Fruit fly (Drosophila melanogaster) whole organism, embryonic: ENCODE measurements around the gene smo.

Source experiments
- Adf1 ChIP-seq: fragments of 200-800 bp; sonication (Bioruptor generic); IDR thresholded peaks from 2 replicates; pipeline ENCODE4 v1.3.6; 2022; ENCODE audit warnings: missing biosample characterization, missing genetic modification characterization
- Atf-2 ChIP-seq: fragments of 200-800 bp; sonication (Bioruptor generic); optimal IDR thresholded peaks from 2 replicates; lab custom pipeline; 2016; ENCODE audit warnings: missing biosample characterization, missing genetic modification characterization
- Atf6 ChIP-seq: fragments of 200-800 bp; sonication (Bioruptor generic); IDR thresholded peaks from 2 replicates; pipeline ENCODE4 v1.3.6; 2022; ENCODE audit warnings: missing biosample characterization, missing genetic modification characterization
- Bdp1 ChIP-seq: fragments of 200-800 bp; sonication (Bioruptor generic); optimal IDR thresholded peaks from 3 replicates; lab custom pipeline; 2016; ENCODE audit warnings: missing biosample characterization, missing genetic modification characterization
- CG10565 ChIP-seq: fragments of 200-800 bp; sonication (Bioruptor generic); optimal IDR thresholded peaks from 3 replicates; lab custom pipeline; 2016; ENCODE audit warnings: missing biosample characterization, mild to moderate bottlenecking, missing genetic modification characterization
- CG11560 ChIP-seq: fragments of 200-800 bp; sonication (Bioruptor generic); IDR thresholded peaks from 3 replicates; pipeline ENCODE4 v1.3.6; 2022; ENCODE audit warnings: missing biosample characterization, missing genetic modification characterization
- CG12219 ChIP-seq: fragments of 200-800 bp; sonication (Bioruptor generic); optimal IDR thresholded peaks from 3 replicates; lab custom pipeline; 2018; ENCODE audit warnings: missing biosample characterization, mild to moderate bottlenecking, missing genetic modification characterization
- CG13424 ChIP-seq: fragments of 200-800 bp; sonication (Bioruptor generic); optimal IDR thresholded peaks from 2 replicates; lab custom pipeline; 2019; ENCODE audit warnings: missing biosample characterization, mild to moderate bottlenecking, missing genetic modification characterization, moderate library complexity
- CG16815 ChIP-seq: fragments of 200-800 bp; sonication (Bioruptor generic); optimal IDR thresholded peaks from 3 replicates; lab custom pipeline; 2017; ENCODE audit warnings: missing biosample characterization, mild to moderate bottlenecking, missing genetic modification characterization
- CG1792 ChIP-seq: fragments of 200-800 bp; sonication (Bioruptor generic); optimal IDR thresholded peaks from 2 replicates; lab custom pipeline; 2016; ENCODE audit warnings: missing biosample characterization, missing genetic modification characterization
- CG18011 ChIP-seq: fragments of 200-800 bp; sonication (Bioruptor generic); optimal IDR thresholded peaks from 2 replicates; lab custom pipeline; 2017; ENCODE audit warnings: missing biosample characterization, missing genetic modification characterization, mild to moderate bottlenecking, moderate library complexity, missing genotype
- CG2116 ChIP-seq: fragments of 200-800 bp; sonication (Bioruptor generic); optimal IDR thresholded peaks from 3 replicates; lab custom pipeline; 2018; ENCODE audit warnings: missing biosample characterization, mild to moderate bottlenecking, missing genetic modification characterization
- CG31224 ChIP-seq: fragments of 200-800 bp; sonication (Bioruptor generic); IDR thresholded peaks from 2 replicates; pipeline ENCODE4 v1.3.6; 2022; ENCODE audit warnings: missing biosample characterization, missing genetic modification characterization
- CG33557 ChIP-seq: fragments of 200-800 bp; sonication (Bioruptor generic); optimal IDR thresholded peaks from 2 replicates; lab custom pipeline; 2019; ENCODE audit warnings: missing biosample characterization, mild to moderate bottlenecking, missing genetic modification characterization, moderate library complexity
- CG34224 ChIP-seq: fragments of 200-800 bp; sonication (Bioruptor generic); IDR thresholded peaks from 3 replicates; pipeline ENCODE4 v1.3.6; 2022; ENCODE audit warnings: missing biosample characterization, missing genetic modification characterization; ENCODE audit not compliant: partially characterized antibody
- CG3847 ChIP-seq: fragments of 200-800 bp; sonication (Bioruptor generic); IDR thresholded peaks from 2 replicates; pipeline ENCODE4 v1.3.6; 2022; ENCODE audit warnings: missing biosample characterization, missing genetic modification characterization
- CG6765 ChIP-seq: fragments of 200-800 bp; sonication (Bioruptor generic); optimal IDR thresholded peaks from 3 replicates; lab custom pipeline; 2017; ENCODE audit warnings: missing biosample characterization, mild to moderate bottlenecking, missing genetic modification characterization
- CG7786 ChIP-seq: fragments of 200-800 bp; sonication (Bioruptor generic); optimal IDR thresholded peaks from 2 replicates; lab custom pipeline; 2016; ENCODE audit warnings: missing biosample characterization, missing genetic modification characterization
- CG9876 ChIP-seq: fragments of 200-800 bp; sonication (Bioruptor generic); optimal IDR thresholded peaks from 2 replicates; lab custom pipeline; 2016; ENCODE audit warnings: missing biosample characterization, missing genetic modification characterization
- CrebB ChIP-seq: fragments of 200-800 bp; sonication (Bioruptor generic); optimal IDR thresholded peaks from 3 replicates; lab custom pipeline; 2018; ENCODE audit warnings: missing biosample characterization, mild to moderate bottlenecking, missing genetic modification characterization
- D ChIP-seq, 2 experiments: fragments of 200-800 bp in 1 of 2; fragments of >200 bp in 1 of 2; sonication (Bioruptor generic) in 1 of 2; optimal IDR thresholded peaks; 2 replicates in 1 of 2; 3 replicates in 1 of 2; lab custom pipeline; 2017; ENCODE audit warnings: mild to moderate bottlenecking in 1 of 2, missing biosample characterization in 1 of 2, missing genetic modification characterization in 1 of 2, missing genetic modification reagents in 1 of 2
- Deaf1 ChIP-seq: fragments of 200-800 bp; optimal IDR thresholded peaks from 3 replicates; lab custom pipeline; 2019; ENCODE audit warnings: missing biosample characterization, mild to moderate bottlenecking, missing genetic modification characterization, moderate library complexity
- Doc3 ChIP-seq: fragments of 200-800 bp; sonication (Bioruptor generic); IDR thresholded peaks from 3 replicates; pipeline ENCODE4 v1.3.6; 2022; ENCODE audit warnings: missing biosample characterization, missing genetic modification characterization; ENCODE audit not compliant: partially characterized antibody
- Fer1 ChIP-seq: fragments of 200-800 bp; sonication (Bioruptor generic); optimal IDR thresholded peaks from 2 replicates; lab custom pipeline; 2017; ENCODE audit warnings: missing biosample characterization, mild to moderate bottlenecking, missing genetic modification characterization
- Fer3 ChIP-seq: fragments of 200-800 bp; sonication (Bioruptor generic); optimal IDR thresholded peaks from 2 replicates; lab custom pipeline; 2018; ENCODE audit warnings: missing biosample characterization, mild to moderate bottlenecking, missing genetic modification characterization, moderate library complexity
- HmgD ChIP-seq: fragments of 200-800 bp; sonication (Bioruptor generic); optimal IDR thresholded peaks from 3 replicates; lab custom pipeline; 2016; ENCODE audit warnings: missing biosample characterization, missing genetic modification characterization
- Hr3 ChIP-seq: fragments of 200-800 bp; sonication (Bioruptor generic); optimal IDR thresholded peaks from 3 replicates; lab custom pipeline; 2016; ENCODE audit warnings: missing biosample characterization, missing genetic modification characterization
- Mad ChIP-seq: fragments of 200-800 bp; sonication (Bioruptor generic); optimal IDR thresholded peaks from 2 replicates; lab custom pipeline; 2016; ENCODE audit warnings: missing biosample characterization, missing genetic modification characterization
- Meics ChIP-seq: fragments of 200-800 bp; sonication (Bioruptor generic); optimal IDR thresholded peaks from 2 replicates; lab custom pipeline; 2017; ENCODE audit warnings: missing biosample characterization, mild to moderate bottlenecking, missing genetic modification characterization
- NFAT ChIP-seq: fragments of 200-800 bp; sonication (Bioruptor generic); IDR thresholded peaks from 2 replicates; pipeline ENCODE4 v1.3.6; 2022; ENCODE audit warnings: missing biosample characterization, missing genetic modification characterization
- Pdp1 ChIP-seq, 2 experiments: fragments of 200-800 bp; sonication (Bioruptor generic); optimal IDR thresholded peaks; 3 replicates each; lab custom pipeline; 2016; ENCODE audit warnings: missing biosample characterization in 2 of 2, missing genetic modification characterization in 2 of 2, mild to moderate bottlenecking in 1 of 2, moderate library complexity in 1 of 2
- Scr ChIP-seq: fragments of 200-800 bp; sonication (Bioruptor generic); IDR thresholded peaks from 2 replicates; pipeline ENCODE4 v1.3.6; 2022; ENCODE audit warnings: missing biosample characterization, missing genetic modification characterization; ENCODE audit not compliant: partially characterized antibody
- Side ChIP-seq: fragments of 200-800 bp; sonication (Bioruptor generic); optimal IDR thresholded peaks from 2 replicates; lab custom pipeline; 2016; ENCODE audit warnings: missing biosample characterization, missing genetic modification characterization
- Xrp1 ChIP-seq: fragments of 200-800 bp; sonication (Bioruptor generic); IDR thresholded peaks from 2 replicates; pipeline ENCODE4 v1.3.6; 2022; ENCODE audit warnings: missing biosample characterization, missing genetic modification characterization
- bbx ChIP-seq: fragments of 200-800 bp; sonication (Bioruptor generic); IDR thresholded peaks from 2 replicates; pipeline ENCODE4 v1.3.6; 2022; ENCODE audit warnings: missing biosample characterization, missing genetic modification characterization; ENCODE audit not compliant: partially characterized antibody
- cwo ChIP-seq: fragments of 200-800 bp; sonication (Bioruptor generic); optimal IDR thresholded peaks from 3 replicates; lab custom pipeline; 2017; ENCODE audit warnings: missing biosample characterization, missing genetic modification characterization, mild to moderate bottlenecking, moderate library complexity, missing genetic modification reagents
- en ChIP-seq: fragments of 200-800 bp; sonication (Bioruptor generic); optimal IDR thresholded peaks from 2 replicates; lab custom pipeline; 2016; ENCODE audit warnings: missing biosample characterization, missing genetic modification characterization
- eyg ChIP-seq: fragments of 200-800 bp; sonication (Bioruptor generic); optimal IDR thresholded peaks from 3 replicates; lab custom pipeline; 2016; ENCODE audit warnings: missing biosample characterization, missing genetic modification characterization
- fd64A ChIP-seq: fragments of 200-800 bp; sonication (Bioruptor generic); optimal IDR thresholded peaks from 3 replicates; lab custom pipeline; 2018; ENCODE audit warnings: missing biosample characterization, mild to moderate bottlenecking, missing genetic modification characterization
- fd96Cb ChIP-seq: fragments of 200-800 bp; sonication (Bioruptor generic); optimal IDR thresholded peaks from 2 replicates; lab custom pipeline; 2018; ENCODE audit warnings: missing biosample characterization, mild to moderate bottlenecking, missing genetic modification characterization, moderate library complexity
- hbn ChIP-seq: fragments of 200-800 bp; sonication (Bioruptor generic); IDR thresholded peaks from 2 replicates; pipeline ENCODE4 v1.3.6; 2022; ENCODE audit warnings: missing biosample characterization, missing genetic modification characterization; ENCODE audit not compliant: partially characterized antibody
- kni ChIP-seq: fragments of 200-800 bp; sonication (Bioruptor generic); optimal IDR thresholded peaks from 3 replicates; lab custom pipeline; 2017; ENCODE audit warnings: mild to moderate bottlenecking, missing biosample characterization, missing genetic modification reagents, missing genetic modification characterization
- knrl ChIP-seq: fragments of 200-800 bp; sonication (Bioruptor generic); IDR thresholded peaks from 3 replicates; pipeline ENCODE4 v1.3.6; 2022; ENCODE audit warnings: missing biosample characterization, missing genetic modification characterization; ENCODE audit not compliant: partially characterized antibody
- lola ChIP-seq, 3 experiments: fragments of >200 bp in 2 of 3; fragments of 200-800 bp in 1 of 3; sonication (Bioruptor generic) in 1 of 3; optimal IDR thresholded peaks; 2 replicates each; lab custom pipeline; 2017 to 2019; ENCODE audit warnings: missing biosample characterization in 3 of 3, missing genetic modification characterization in 3 of 3, mild to moderate bottlenecking in 1 of 3, moderate library complexity in 1 of 3
- oc ChIP-seq: fragments of 200-800 bp; sonication (Bioruptor generic); optimal IDR thresholded peaks from 2 replicates; lab custom pipeline; 2018; ENCODE audit warnings: missing biosample characterization, mild to moderate bottlenecking, missing genetic modification characterization, moderate library complexity
- row ChIP-seq: fragments of 200-800 bp; sonication (Bioruptor generic); IDR thresholded peaks from 3 replicates; pipeline ENCODE4 v1.3.6; 2022; ENCODE audit warnings: missing biosample characterization, missing genetic modification characterization
- seq ChIP-seq: fragments of 200-800 bp; sonication (Bioruptor generic); IDR thresholded peaks from 2 replicates; pipeline ENCODE4 v1.3.6; 2022; ENCODE audit warnings: missing biosample characterization, missing genetic modification characterization
- tup ChIP-seq: fragments of 200-800 bp; sonication (Bioruptor generic); optimal IDR thresholded peaks from 2 replicates; lab custom pipeline; 2016; ENCODE audit warnings: missing biosample characterization, mild to moderate bottlenecking, missing genetic modification characterization, moderate library complexity

Gene smo

dm6 chr2L:285596-286023 is 8.2 kb downstream of the smo start (continued):
- peak; percentile 45 for TF ChIP-seq Fer3 (tag; lab: Kevin White, UChicago)
- no peak for TF ChIP-seq CG11560 (tag; lab: Robert Waterston, UW)
- peak; percentile 29 for TF ChIP-seq CG7786 (GFP tag; lab: Kevin White, UChicago)
- TF ChIP-seq CG12219 (GFP tag; lab: Kevin White, UChicago): peak; percentile 70
- no peak for TF ChIP-seq CG10565
- peak; percentile 1 for TF ChIP-seq oc (tag; lab: Kevin White, UChicago)
- TF ChIP-seq eyg (GFP tag; lab: Kevin White, UChicago): peak; percentile 7
- peak; percentile 38 for TF ChIP-seq Bdp1
- peak; percentile 40 for TF ChIP-seq CG1792 (GFP tag; lab: Kevin White, UChicago)
- no peak for TF ChIP-seq CG33557
- peak; percentile 26; the same call in 1 of the 3 replicates for TF ChIP-seq knrl (GFP tag; lab: Robert Waterston, UW)
- no peak for TF ChIP-seq CG16815 (GFP tag; lab: Kevin White, UChicago)
- peak; percentile 20; the same call in 1 of the 2 replicates for TF ChIP-seq Scr (GFP tag; lab: Robert Waterston, UW)
- TF ChIP-seq Side (GFP tag; lab: Kevin White, UChicago): peak; percentile 26
- peak; percentile 52 for TF ChIP-seq CG3847 (GFP tag; lab: Robert Waterston, UW)
- TF ChIP-seq NFAT (GFP tag; lab: Robert Waterston, UW): peak; percentile 50; the same call in 1 of the 2 replicates
- TF ChIP-seq seq: peak; percentile 62; the same call in 1 of the 2 replicates
- peak; percentile 8 for TF ChIP-seq Atf-2 (GFP tag; lab: Kevin White, UChicago)
- peak; percentile 61; the same call in 1 of the 2 replicates for TF ChIP-seq bbx
- TF ChIP-seq Doc3: no peak
- TF ChIP-seq D (optimal IDR thresholded peaks at IDR 0.05; lab: Kevin White, UChicago): no peak
- peak; percentile 12 for TF ChIP-seq D (GFP tag; optimal IDR thresholded peaks at IDR 0.05; lab: Kevin White, UChicago)
- TF ChIP-seq Fer1 (GFP tag; lab: Kevin White, UChicago): peak; percentile 69
- no peak for TF ChIP-seq tup (GFP tag; lab: Kevin White, UChicago)
- peak; percentile 33 for TF ChIP-seq Mad (GFP tag; lab: Kevin White, UChicago)
- no peak for TF ChIP-seq HmgD (GFP tag; lab: Kevin White, UChicago)
- peak; percentile 26; the same call in 1 of the 3 replicates for TF ChIP-seq CG34224
- 0 out of 2 replicates have a peak, but pooled peaks have one; percentile 15 for TF ChIP-seq hbn (GFP tag; lab: Robert Waterston, UW)
- TF ChIP-seq row: peak; percentile 73
- peak; percentile 63 for TF ChIP-seq CG13424 (tag; lab: Kevin White, UChicago)
- TF ChIP-seq fd64A (GFP tag; lab: Kevin White, UChicago): peak; percentile 16
- TF ChIP-seq CG31224: no peak
- peak; percentile 52 for TF ChIP-seq cwo (GFP tag; lab: Kevin White, UChicago)
- TF ChIP-seq CG6765 (GFP tag; lab: Kevin White, UChicago): no peak
- TF ChIP-seq Deaf1 (tag; lab: Kevin White, UChicago): peak; percentile 70
- TF ChIP-seq en (GFP tag; lab: Kevin White, UChicago): no peak
- TF ChIP-seq Atf6 (GFP tag; lab: Robert Waterston, UW): no peak; the same call in none of the 2 replicates
- TF ChIP-seq Xrp1 (GFP tag; lab: Robert Waterston, UW): peak; percentile 56; the same call in 1 of the 2 replicates
- peak in 1 of 3 experiments; percentile 36 for TF ChIP-seq lola (GFP tag; optimal IDR thresholded peaks at IDR 0.05; lab: Kevin White, UChicago)
- peak; percentile 22 for TF ChIP-seq fd96Cb (tag; lab: Kevin White, UChicago)
- TF ChIP-seq Meics (GFP tag; lab: Kevin White, UChicago): peak; percentile 72
- peak; percentile 29 for TF ChIP-seq Hr3 (GFP tag; lab: Kevin White, UChicago)
- TF ChIP-seq CrebB (tag; lab: Kevin White, UChicago): peak; percentile 53
- peak; percentile 23 to 26 for TF ChIP-seq Pdp1 (GFP tag; optimal IDR thresholded peaks at IDR 0.05; lab: Kevin White, UChicago)
- TF ChIP-seq kni: no peak
- peak; percentile 71 for TF ChIP-seq CG2116 (GFP tag; lab: Kevin White, UChicago)
- no peak for TF ChIP-seq CG9876 (GFP tag; lab: Kevin White, UChicago)
- TF ChIP-seq CG18011: no peak
- TF ChIP-seq Adf1 (GFP tag; lab: Robert Waterston, UW): no peak; the same call in 1 of the 2 replicates
